Fruit fly (Drosophila melanogaster): ENCODE results near the gene Atg8a.
A peak's percentile ranks its signal among the peaks of the same experiment; 100 is the strongest.

Atg8a gene

dm6 chrX:10729921-10730873 is 37.9 kb downstream of the Atg8a start (continued):
- no peak for TF ChIP-seq CG30431 (GFP tag; optimal IDR thresholded peaks at IDR 0.05)
- no peak for TF ChIP-seq Ets65A (GFP tag)
- TF ChIP-seq CG32767 (GFP tag; IDR thresholded peaks at IDR 0.05) = no peak
- TF ChIP-seq oc (tag; optimal IDR thresholded peaks at IDR 0.05) = peak; percentile 14
- no peak for TF ChIP-seq CG11247 (GFP tag; IDR thresholded peaks at IDR 0.05)
- peak; percentile 77 for TF ChIP-seq CG4360 (GFP tag; IDR thresholded peaks at IDR 0.05)
- peak; percentile 64; the same call in 2 of the 3 replicates for TF ChIP-seq CG2199 (GFP tag; IDR thresholded peaks at IDR 0.05)
- TF ChIP-seq CG12155 (GFP tag; optimal IDR thresholded peaks at IDR 0.05) = no peak
- no peak for TF ChIP-seq CG9215 (GFP tag; IDR thresholded peaks at IDR 0.05)
- no peak for TF ChIP-seq CG3163 (GFP tag; optimal IDR thresholded peaks at IDR 0.05)
- TF ChIP-seq CG7271 (tag; optimal IDR thresholded peaks at IDR 0.05) = no peak
- no peak for TF ChIP-seq Hr3 (GFP tag; optimal IDR thresholded peaks at IDR 0.05)
- TF ChIP-seq CG11723 (GFP tag; optimal IDR thresholded peaks at IDR 0.05) = no peak
- no peak for TF ChIP-seq Lim3 (GFP tag; IDR thresholded peaks at IDR 0.05)
- TF ChIP-seq ind (GFP tag; optimal IDR thresholded peaks at IDR 0.05) = no peak
- TF ChIP-seq hbn (GFP tag; IDR thresholded peaks at IDR 0.05; ENCODE audit: partially characterized antibody) = no peak
- TF ChIP-seq Xrp1 (GFP tag; IDR thresholded peaks at IDR 0.05) = no peak
- no peak for TF ChIP-seq fd3F (GFP tag; optimal IDR thresholded peaks at IDR 0.05)
- TF ChIP-seq ranshi (GFP tag; IDR thresholded peaks at IDR 0.05) = no peak
- no peak for TF ChIP-seq Nf-YC (tag; optimal IDR thresholded peaks at IDR 0.05)
- peak; percentile 25; the same call in 1 of the 2 replicates for TF ChIP-seq CG32532 (GFP tag; IDR thresholded peaks at IDR 0.05)
- no peak for TF ChIP-seq CG4617 (GFP tag; optimal IDR thresholded peaks at IDR 0.05; ENCODE audit: borderline replicate concordance)
- TF ChIP-seq CG13894 (tag; optimal IDR thresholded peaks at IDR 0.05) = peak; percentile 31
- peak; percentile 60 for TF ChIP-seq sqz (GFP tag; optimal IDR thresholded peaks at IDR 0.05)
- TF ChIP-seq MTF-1 (GFP tag; optimal IDR thresholded peaks at IDR 0.05; ENCODE audit: borderline replicate concordance) = no peak
- peak; percentile 8 for TF ChIP-seq Sox102F (GFP tag; optimal IDR thresholded peaks at IDR 0.05)
- peak; percentile 23 for TF ChIP-seq gem (tag; optimal IDR thresholded peaks at IDR 0.05)
- no peak for TF ChIP-seq CG11695 (GFP tag; IDR thresholded peaks at IDR 0.05)
- TF ChIP-seq CG8089 (GFP tag; optimal IDR thresholded peaks at IDR 0.05) = no peak
- TF ChIP-seq otp (GFP tag; IDR thresholded peaks at IDR 0.05) = no peak
- TF ChIP-seq Asciz (GFP tag; optimal IDR thresholded peaks at IDR 0.05) = no peak
- no peak for TF ChIP-seq CG15514 (GFP tag; optimal IDR thresholded peaks at IDR 0.05)
- TF ChIP-seq Dll (GFP tag; IDR thresholded peaks at IDR 0.05; ENCODE audit: partially characterized antibody) = no peak
- no peak for TF ChIP-seq zen2 (GFP tag; IDR thresholded peaks at IDR 0.05; ENCODE audit: partially characterized antibody)
- no peak for TF ChIP-seq schlank (tag; optimal IDR thresholded peaks at IDR 0.05)
- no peak for TF ChIP-seq wek (GFP tag; optimal IDR thresholded peaks at IDR 0.05)
- no peak for TF ChIP-seq CG12744 (GFP tag; optimal IDR thresholded peaks at IDR 0.05)
- TF ChIP-seq CG42726 (GFP tag; IDR thresholded peaks at IDR 0.05; ENCODE audit: partially characterized antibody) = no peak
- TF ChIP-seq gro (GFP tag; optimal IDR thresholded peaks at IDR 0.05) = no peak
- TF ChIP-seq CG11696 (GFP tag; IDR thresholded peaks at IDR 0.05) = no peak
- no peak for TF ChIP-seq CG10431 (GFP tag; optimal IDR thresholded peaks at IDR 0.05)
- TF ChIP-seq luna (GFP tag; optimal IDR thresholded peaks at IDR 0.05) = no peak
- no peak for TF ChIP-seq psq (GFP tag; optimal IDR thresholded peaks at IDR 0.05)
- TF ChIP-seq Scr (GFP tag; IDR thresholded peaks at IDR 0.05; ENCODE audit: partially characterized antibody) = no peak
- no peak for TF ChIP-seq ato (GFP tag; IDR thresholded peaks at IDR 0.05; ENCODE audit: partially characterized antibody)
- no peak for TF ChIP-seq Side (GFP tag; optimal IDR thresholded peaks at IDR 0.05)
- TF ChIP-seq CG1792 (GFP tag; optimal IDR thresholded peaks at IDR 0.05) = no peak
- no peak for TF ChIP-seq corto (GFP tag; optimal IDR thresholded peaks at IDR 0.05)
- TF ChIP-seq org-1 (GFP tag; optimal IDR thresholded peaks at IDR 0.05) = no peak
